Worm (Caenorhabditis elegans) whole organism, early embryonic: ENCODE data around the gene C34F11.2.

Experiments used
- B0310.2 ChIP-seq: sonication (generic microtip); optimal IDR thresholded peaks from 2 replicates; lab custom pipeline; 2016; ENCODE audit warnings: mild to moderate bottlenecking, missing genetic modification characterization, missing compliant biosample characterization
- ama-1 ChIP-seq: fragments of 150-350 bp; optimal IDR thresholded peaks from 2 replicates; lab custom pipeline; 2014
- flt-1 ChIP-seq: fragments of 200-800 bp; sonication (Bioruptor generic); IDR thresholded peaks from 2 replicates; pipeline ENCODE4 v1.3.6; 2022; ENCODE audit warnings: missing genetic modification characterization, missing compliant biosample characterization
- hmbx-1 ChIP-seq: sonication (generic microtip); optimal IDR thresholded peaks from 2 replicates; lab custom pipeline; 2016; ENCODE audit warnings: mild to moderate bottlenecking, missing genetic modification characterization, missing compliant biosample characterization
- pes-1 ChIP-seq: fragments of 200-800 bp; sonication (Bioruptor generic); IDR thresholded peaks from 2 replicates; pipeline ENCODE4 v1.3.6; 2022; ENCODE audit warnings: missing genetic modification reagents, missing genetic modification characterization, missing compliant biosample characterization
- sea-1 ChIP-seq: fragments of 200-800 bp; sonication (Bioruptor generic); conservative IDR thresholded peaks from 2 replicates; pipeline ENCODE4 v1.3.6; 2022; ENCODE audit warnings: missing genetic modification characterization, missing compliant biosample characterization
- tbx-37 ChIP-seq: fragments of 200-800 bp; sonication (Bioruptor generic); conservative IDR thresholded peaks from 2 replicates; pipeline ENCODE4 v1.3.6; 2022; ENCODE audit warnings: missing genetic modification reagents, missing genetic modification characterization, missing compliant biosample characterization

DNA sequence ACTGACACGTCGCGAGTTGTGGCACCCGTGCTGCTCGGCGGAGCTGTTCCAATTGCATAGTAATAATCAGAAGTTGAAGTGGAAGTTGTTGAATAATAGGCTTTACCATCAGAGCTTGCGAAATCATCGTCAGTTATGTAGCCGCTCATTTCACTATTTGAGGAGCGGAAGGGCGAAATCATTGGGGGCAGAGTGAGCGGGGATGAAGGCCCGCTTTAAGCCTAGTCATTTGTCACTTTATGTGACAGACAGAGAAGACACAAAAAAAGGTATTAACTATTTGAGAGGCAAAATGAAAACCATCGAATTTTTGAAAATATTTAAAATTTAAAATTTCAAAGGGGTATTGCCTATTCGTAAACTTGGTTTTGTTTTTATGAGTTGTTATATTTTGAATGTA is 6.3 kb downstream of the C34F11.2 start:
- no peak for TF ChIP-seq sea-1
- TF ChIP-seq tbx-37 (GFP tag; lab: Robert Waterston, UW) = no peak
- no peak for TF ChIP-seq B0310.2 (tag; lab: Kevin White, UChicago)
- TF ChIP-seq flt-1 (GFP tag; lab: Robert Waterston, UW) = no peak
- TF ChIP-seq pes-1 = no peak
- no peak for TF ChIP-seq hmbx-1 (tag; lab: Kevin White, UChicago)
- TF ChIP-seq ama-1 (lab: Kevin White, UChicago) = no peak
